Worm (Caenorhabditis elegans): ENCODE results near the gene arf-1.

- TF ChIP-seq cog-1 (tag; optimal IDR thresholded peaks at IDR 0.05) (peak; percentile 54), tab-1 (GFP tag; IDR thresholded peaks at IDR 0.05) (no peak), flt-1 (GFP tag; IDR thresholded peaks at IDR 0.05) (peak; percentile 66), ztf-23 (GFP tag; IDR thresholded peaks at IDR 0.05) (no peak), klf-2 (GFP tag; conservative IDR thresholded peaks at IDR 0.05) (no peak), ref-1 (GFP tag; conservative IDR thresholded peaks at IDR 0.05) (no peak)
Observed at ce11 chrIII:5706077-5706627, 8.5 kb upstream of the arf-1 start, which contains the start of gene rpl-23.

Data from whole organism, midembryonic.